Worm (Caenorhabditis elegans) whole organism, late embryonic: ENCODE measurements around the gene fbxc-19.

Experiments used
- C38D4.7 ChIP-seq: fragments of 200-800 bp; sonication (Bioruptor generic); optimal IDR thresholded peaks from 2 replicates; lab custom pipeline; 2018; ENCODE audit warnings: mild to moderate bottlenecking, missing genetic modification characterization, moderate library complexity, missing compliant biosample characterization
- K02D7.2 ChIP-seq: sonication (generic microtip); optimal IDR thresholded peaks from 2 replicates; lab custom pipeline; 2017; ENCODE audit warnings: mild to moderate bottlenecking, missing genetic modification characterization, missing compliant biosample characterization
- T23F11.4 ChIP-seq: fragments of 200-800 bp; sonication (Bioruptor generic); optimal IDR thresholded peaks from 2 replicates; lab custom pipeline; 2018; ENCODE audit warnings: mild to moderate bottlenecking, missing genetic modification characterization, missing compliant biosample characterization
- Y22D7AL.16 ChIP-seq: sonication (generic microtip); optimal IDR thresholded peaks from 2 replicates; lab custom pipeline; 2016; ENCODE audit warnings: missing genetic modification characterization, missing compliant biosample characterization
- ceh-18 ChIP-seq: sonication (generic microtip); optimal IDR thresholded peaks from 2 replicates; lab custom pipeline; 2016; ENCODE audit warnings: missing genetic modification characterization, missing compliant biosample characterization
- ceh-2 ChIP-seq: sonication (generic microtip); optimal IDR thresholded peaks from 2 replicates; lab custom pipeline; 2016; ENCODE audit warnings: missing genotype, missing genetic modification characterization, missing compliant biosample characterization
- ceh-22 ChIP-seq: sonication (generic microtip); optimal IDR thresholded peaks from 2 replicates; lab custom pipeline; 2017; ENCODE audit warnings: missing biosample characterization, missing genetic modification characterization
- ceh-45 ChIP-seq: fragments of 200-800 bp; sonication (Bioruptor generic); IDR thresholded peaks from 2 replicates; pipeline ENCODE4 v1.3.6; 2022; ENCODE audit warnings: missing genetic modification reagents, missing genetic modification characterization, missing compliant biosample characterization
- ceh-48 ChIP-seq: sonication (generic microtip); optimal IDR thresholded peaks from 2 replicates; lab custom pipeline; 2016; ENCODE audit warnings: missing genetic modification characterization, inconsistent platforms, missing compliant biosample characterization
- ceh-6 ChIP-seq: fragments of 200-800 bp; sonication (Bioruptor generic); optimal IDR thresholded peaks from 2 replicates; lab custom pipeline; 2018; ENCODE audit warnings: mild to moderate bottlenecking, missing genetic modification characterization, missing compliant biosample characterization
- elt-2 ChIP-seq: sonication (generic microtip); optimal IDR thresholded peaks from 2 replicates; lab custom pipeline; 2016; ENCODE audit warnings: missing genetic modification reagents, missing genetic modification characterization, missing compliant biosample characterization
- ets-4 ChIP-seq: sonication (generic microtip); optimal IDR thresholded peaks from 2 replicates; lab custom pipeline; 2016; ENCODE audit warnings: missing genetic modification characterization, missing compliant biosample characterization
- hlh-30 ChIP-seq: sonication (generic microtip); optimal IDR thresholded peaks from 2 replicates; lab custom pipeline; 2017; ENCODE audit warnings: antibody characterized with exemption, missing genetic modification characterization, missing compliant biosample characterization; ENCODE audit not compliant: insufficient read depth
- hlh-8 ChIP-seq: sonication (generic microtip); optimal IDR thresholded peaks from 2 replicates; lab custom pipeline; 2016; ENCODE audit warnings: missing genotype, missing genetic modification characterization, missing compliant biosample characterization
- nhr-232 ChIP-seq: sonication (generic microtip); optimal IDR thresholded peaks from 2 replicates; lab custom pipeline; 2016; ENCODE audit warnings: missing genetic modification characterization, missing compliant biosample characterization
- pag-3 ChIP-seq: sonication (generic microtip); optimal IDR thresholded peaks from 2 replicates; lab custom pipeline; 2016; ENCODE audit warnings: missing compliant biosample characterization, missing genetic modification characterization, borderline replicate concordance
- sox-2 ChIP-seq: fragments of 200-800 bp; sonication (Bioruptor generic); IDR thresholded peaks from 2 replicates; pipeline ENCODE4 v1.3.6; 2022; ENCODE audit warnings: missing genetic modification reagents, missing genetic modification characterization, missing compliant biosample characterization
- tbx-7 ChIP-seq: sonication (generic microtip); optimal IDR thresholded peaks from 2 replicates; lab custom pipeline; 2016; ENCODE audit warnings: missing genotype, missing genetic modification characterization, missing compliant biosample characterization

Gene fbxc-19

ce11 chrII:1865683-1866431 lies 45.6 kb downstream of the fbxc-19 start, which contains the start of gene math-15:
TSS of gene math-15 (plus strand) at chrII:1866381.
- TF ChIP-seq ceh-22 (tag; lab: Kevin White, UChicago), result no peak
- peak; percentile 27 for TF ChIP-seq elt-2 (tag; lab: Kevin White, UChicago)

DNA sequence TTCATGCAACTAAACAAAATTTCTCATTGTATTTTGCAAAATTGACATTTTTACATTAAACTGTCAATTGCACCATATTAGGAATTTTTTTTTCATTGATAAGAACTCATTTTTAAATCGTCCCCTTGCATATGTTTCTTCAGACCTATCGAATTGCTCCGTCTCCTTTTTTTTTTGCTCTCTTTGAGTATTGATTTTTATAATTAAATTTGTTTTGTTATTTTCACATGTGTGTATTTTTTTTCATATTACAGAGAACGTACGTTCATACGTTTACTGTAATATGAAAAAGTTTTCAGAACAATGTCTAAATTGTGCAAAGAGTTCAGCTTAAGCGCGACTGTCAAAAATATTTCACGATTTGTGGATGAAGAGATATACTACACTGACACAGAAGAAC lies 48.8 kb downstream of the fbxc-19 start, which contains the start of gene math-14:
Gene math-14 (plus strand): TSS at position 301 of the 400 bp plus-strand sequence.
- TF ChIP-seq ceh-48 (tag; lab: Kevin White, UChicago) (no peak), hlh-8 (no peak), K02D7.2 (tag; lab: Kevin White, UChicago) (no peak), ceh-45 (GFP tag; lab: Robert Waterston, UW) (no peak), pag-3 (tag; lab: Kevin White, UChicago) (no peak), nhr-232 (tag; lab: Kevin White, UChicago) (no peak), tbx-7 (tag; lab: Kevin White, UChicago) (no peak), ceh-2 (tag; lab: Kevin White, UChicago) (no peak), ceh-18 (no peak)

- no peak for TF ChIP-seq T23F11.4
- TF ChIP-seq ets-4 (tag; lab: Kevin White, UChicago), result no peak
- TF ChIP-seq ceh-6 (GFP tag; lab: Kevin White, UChicago), result no peak
- no peak for TF ChIP-seq hlh-30
- no peak for TF ChIP-seq sox-2 (GFP tag; lab: Robert Waterston, UW)
- TF ChIP-seq Y22D7AL.16 (tag; lab: Kevin White, UChicago), result no peak
- no peak for TF ChIP-seq ceh-22 (tag; lab: Kevin White, UChicago)
- TF ChIP-seq C38D4.7 (GFP tag; lab: Kevin White, UChicago), result no peak
Observed at ce11 chrII:1870875-1871592, 50.8 kb downstream of the fbxc-19 start, which contains the start of gene math-10. TSS of gene math-10 (plus strand) at chrII:1871542.
